Fruit fly (Drosophila melanogaster): ENCODE measurements around the gene Fum3.

The Fum3 gene

DNA sequence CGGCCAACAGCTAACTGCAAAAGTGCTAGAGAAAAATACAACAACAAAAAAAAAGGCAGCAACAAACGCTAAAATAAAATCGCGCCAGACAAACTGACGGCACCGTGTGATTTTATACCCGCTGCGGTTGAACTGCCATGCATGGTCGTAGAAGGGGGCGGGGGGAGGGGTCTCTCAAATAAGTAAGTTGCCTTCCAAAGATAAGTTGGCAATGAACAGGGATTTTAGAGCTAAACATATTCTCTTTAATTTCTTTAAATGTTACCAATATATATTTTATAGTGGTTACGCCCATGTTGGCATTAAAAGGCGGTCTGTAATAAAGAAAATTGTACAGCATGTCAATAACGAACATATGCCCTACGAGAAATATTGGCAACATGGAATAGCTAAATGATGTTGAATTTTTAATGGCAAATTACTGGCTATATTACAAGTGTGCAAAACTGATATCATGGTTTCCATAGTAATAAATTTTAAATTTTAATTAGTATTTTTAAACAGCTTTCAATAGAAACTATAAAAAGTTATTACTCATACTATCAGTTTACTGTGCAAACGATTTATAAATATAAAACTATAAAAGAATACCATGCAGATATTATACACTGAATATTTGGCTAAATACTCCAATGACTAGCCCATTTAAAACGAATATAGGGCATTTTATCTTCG is 34.3 kb downstream of the Fum3 start (continued):
- peak; percentile 57; the same call in 1 of the 2 replicates for TF ChIP-seq Doc2 (GFP tag; IDR thresholded peaks at IDR 0.05)
- TF ChIP-seq mirr (GFP tag; optimal IDR thresholded peaks at IDR 0.05), result no peak
- TF ChIP-seq CG4404 (GFP tag; IDR thresholded peaks at IDR 0.05), result peak; percentile 68
- peak; percentile 24 for TF ChIP-seq ash1 (GFP tag; optimal IDR thresholded peaks at IDR 0.05)
- peak; percentile 67 for TF ChIP-seq CG16863 (GFP tag; optimal IDR thresholded peaks at IDR 0.05)
- peak; percentile 23 for TF ChIP-seq sqz (GFP tag; optimal IDR thresholded peaks at IDR 0.05)
- TF ChIP-seq cg (GFP tag; optimal IDR thresholded peaks at IDR 0.05), result no peak
- peak; percentile 77 for TF ChIP-seq az2 (GFP tag; optimal IDR thresholded peaks at IDR 0.05)
- peak; percentile 70; the same call in 1 of the 3 replicates for TF ChIP-seq ase (GFP tag; IDR thresholded peaks at IDR 0.05)
- TF ChIP-seq tll (GFP tag; optimal IDR thresholded peaks at IDR 0.05), result no peak
- no peak for TF ChIP-seq Max (GFP tag; optimal IDR thresholded peaks at IDR 0.05)
- 0 out of 3 replicates have a peak, but pooled peaks have one; percentile 21 for TF ChIP-seq C15 (GFP tag; IDR thresholded peaks at IDR 0.05)
- TF ChIP-seq CG8765 (GFP tag; IDR thresholded peaks at IDR 0.05), result peak; percentile 60
- no peak for TF ChIP-seq CG33213 (GFP tag; optimal IDR thresholded peaks at IDR 0.05)
- no peak for TF ChIP-seq Adf1 (GFP tag; IDR thresholded peaks at IDR 0.05)
- TF ChIP-seq caup (GFP tag; optimal IDR thresholded peaks at IDR 0.05; ENCODE audit: severe bottlenecking), result peak; percentile 26
- TF ChIP-seq Jarid2 (GFP tag; optimal IDR thresholded peaks at IDR 0.05), result peak; percentile 10
- peak; percentile 80 for TF ChIP-seq Chrac-16 (GFP tag; optimal IDR thresholded peaks at IDR 0.05)
- TF ChIP-seq CG9437 (GFP tag; optimal IDR thresholded peaks at IDR 0.05), result peak; percentile 39
- TF ChIP-seq ro (GFP tag; IDR thresholded peaks at IDR 0.05), result no peak
- TF ChIP-seq CG1529 (GFP tag; optimal IDR thresholded peaks at IDR 0.05), result peak; percentile 48
- no peak for TF ChIP-seq CG31365 (tag; optimal IDR thresholded peaks at IDR 0.05)
- no peak for TF ChIP-seq luna (GFP tag; optimal IDR thresholded peaks at IDR 0.05)
- peak; percentile 71 to 87 for TF ChIP-seq dpn (GFP tag; optimal IDR thresholded peaks at IDR 0.05)
- TF ChIP-seq CG6683 (GFP tag; optimal IDR thresholded peaks at IDR 0.05), result no peak
- TF ChIP-seq trh (GFP tag; optimal IDR thresholded peaks at IDR 0.05), result peak; percentile 30
- TF ChIP-seq crc (GFP tag; optimal IDR thresholded peaks at IDR 0.05), result no peak
- TF ChIP-seq cas (GFP tag; IDR thresholded peaks at IDR 0.05), result peak; percentile 39; the same call in 1 of the 2 replicates
- peak; percentile 68 for TF ChIP-seq Oaz (GFP tag; IDR thresholded peaks at IDR 0.05)
- TF ChIP-seq pho (GFP tag; optimal IDR thresholded peaks at IDR 0.05), result peak; percentile 41
- no peak for TF ChIP-seq pzg (GFP tag; optimal IDR thresholded peaks at IDR 0.05)
- peak; percentile 80 for TF ChIP-seq unpg (GFP tag; optimal IDR thresholded peaks at IDR 0.05)
- TF ChIP-seq CG12942 (GFP tag; optimal IDR thresholded peaks at IDR 0.05), result peak; percentile 73
- TF ChIP-seq CG8290 (GFP tag; optimal IDR thresholded peaks at IDR 0.05), result no peak
- peak in 1 of 2 experiments; percentile 85 for TF ChIP-seq CG8290 (tag; optimal IDR thresholded peaks at IDR 0.05)
- TF ChIP-seq Lim3 (GFP tag; IDR thresholded peaks at IDR 0.05), result peak; percentile 78; the same call in 1 of the 2 replicates
- TF ChIP-seq maf-S (GFP tag; optimal IDR thresholded peaks at IDR 0.05), result peak; percentile 39
- TF ChIP-seq CG10654 (GFP tag; optimal IDR thresholded peaks at IDR 0.05), result peak; percentile 25
- TF ChIP-seq kni (GFP tag; optimal IDR thresholded peaks at IDR 0.05), result no peak
- peak; percentile 12 for TF ChIP-seq en (GFP tag; optimal IDR thresholded peaks at IDR 0.05)
- peak; percentile 64 for TF ChIP-seq CG1602 (GFP tag; optimal IDR thresholded peaks at IDR 0.05)
- TF ChIP-seq Sry-δ (GFP tag; optimal IDR thresholded peaks at IDR 0.05), result no peak
- peak; percentile 95 for TF ChIP-seq Drgx (GFP tag; IDR thresholded peaks at IDR 0.05)
- TF ChIP-seq CG10267 (tag; optimal IDR thresholded peaks at IDR 0.05), result peak; percentile 24
- peak; percentile 12 for TF ChIP-seq Lhr (GFP tag; optimal IDR thresholded peaks at IDR 0.05)
- TF ChIP-seq sens-2 (GFP tag; IDR thresholded peaks at IDR 0.05), result 0 out of 2 replicates have a peak, but pooled peaks have one; percentile 43
- TF ChIP-seq CG4707 (GFP tag; optimal IDR thresholded peaks at IDR 0.05), result peak; percentile 34
- TF ChIP-seq H15 (GFP tag; IDR thresholded peaks at IDR 0.05), result peak; percentile 73
- no peak for TF ChIP-seq CG8478 (optimal IDR thresholded peaks at IDR 0.05)
- peak; percentile 43 for TF ChIP-seq CG3407 (GFP tag; optimal IDR thresholded peaks at IDR 0.05)
- no peak for TF ChIP-seq yki (optimal IDR thresholded peaks at IDR 0.05)

Data from whole organism, embryonic.